Worm (Caenorhabditis elegans) whole organism, L4 larva: ENCODE data around the gene C15H11.13.
A peak's percentile ranks its signal among the peaks of the same experiment; 100 is the strongest.

Source experiments
- F10B5.3 ChIP-seq: sonication (generic microtip); optimal IDR thresholded peaks from 2 replicates; lab custom pipeline; 2016; ENCODE audit warnings: mild to moderate bottlenecking, missing genetic modification characterization, missing compliant biosample characterization
- F44E2.7 ChIP-seq: fragments of 200-800 bp; sonication (Bioruptor generic); IDR thresholded peaks from 2 replicates; pipeline ENCODE4 v2.1.2; 2022; ENCODE audit warnings: missing genetic modification characterization, missing compliant biosample characterization
- Y48G9A.11 ChIP-seq: fragments of 200-800 bp; sonication (Bioruptor generic); IDR thresholded peaks from 2 replicates; pipeline ENCODE4 v1.3.6; 2022; ENCODE audit warnings: missing genetic modification reagents, missing genetic modification characterization, missing compliant biosample characterization
- Y5F2A.4 ChIP-seq: fragments of 200-800 bp; sonication (Bioruptor generic); optimal IDR thresholded peaks from 2 replicates; lab custom pipeline; 2018; ENCODE audit warnings: mild to moderate bottlenecking, missing genetic modification characterization, missing compliant biosample characterization
- Y75B8A.6 ChIP-seq: fragments of 200-800 bp; sonication (Bioruptor generic); IDR thresholded peaks from 2 replicates; pipeline ENCODE4 v1.3.6; 2022; ENCODE audit warnings: missing genetic modification reagents, missing genetic modification characterization, missing compliant biosample characterization
- aha-1 ChIP-seq: fragments of 150-350 bp; peaks from one replicate; lab custom pipeline; 2014; ENCODE audit warnings: missing biosample characterization, missing genetic modification characterization
- ceh-28 ChIP-seq: fragments of 150-350 bp; optimal IDR thresholded peaks from 2 replicates; lab custom pipeline; 2014; ENCODE audit warnings: missing biosample characterization, missing genetic modification reagents, missing genetic modification characterization
- ceh-82 ChIP-seq: sonication (generic microtip); optimal IDR thresholded peaks from 2 replicates; lab custom pipeline; 2017; ENCODE audit warnings: missing biosample characterization, missing genetic modification characterization
- ces-1 ChIP-seq: fragments of 150-350 bp; sonication (generic microtip); optimal IDR thresholded peaks from 4 replicates; lab custom pipeline; 2014; ENCODE audit warnings: missing biosample characterization, missing genetic modification reagents, missing genetic modification characterization
- cey-2 ChIP-seq: sonication (generic microtip); optimal IDR thresholded peaks from 3 replicates; lab custom pipeline; 2017; ENCODE audit warnings: missing genetic modification characterization, mild to moderate bottlenecking, missing compliant biosample characterization, antibody characterized with exemption, borderline replicate concordance; ENCODE audit not compliant: insufficient read depth
- daf-16 ChIP-seq, 3 experiments: sonication (generic microtip); optimal IDR thresholded peaks; 2 replicates each; lab custom pipeline; 2016 to 2017; ENCODE audit warnings: missing genetic modification characterization in 3 of 3, missing genetic modification reagents in 3 of 3, mild to moderate bottlenecking in 2 of 3, missing compliant biosample characterization in 2 of 3, missing biosample characterization in 1 of 3, moderate library complexity in 1 of 3
- hif-1 ChIP-seq, 2 experiments: sonication (generic microtip); optimal IDR thresholded peaks; 2 replicates each; lab custom pipeline; 2016 to 2017; ENCODE audit warnings: missing compliant biosample characterization in 2 of 2, missing genetic modification characterization in 2 of 2, missing genetic modification reagents in 2 of 2, missing genotype in 2 of 2, mild to moderate bottlenecking in 1 of 2
- hlh-11 ChIP-seq: fragments of 200-800 bp; sonication (Bioruptor generic); optimal IDR thresholded peaks from 2 replicates; lab custom pipeline; 2018; ENCODE audit warnings: mild to moderate bottlenecking, missing genetic modification characterization, missing compliant biosample characterization
- lin-13 ChIP-seq: fragments of 150-350 bp; optimal IDR thresholded peaks from 2 replicates; lab custom pipeline; 2014; ENCODE audit warnings: missing biosample characterization, missing genetic modification reagents, missing genetic modification characterization
- lin-15B ChIP-seq: fragments of 150-350 bp; sonication (generic microtip); optimal IDR thresholded peaks from 3 replicates; lab custom pipeline; 2014; ENCODE audit warnings: missing biosample characterization, missing genetic modification characterization
- lin-38 ChIP-seq: fragments of 200-800 bp; sonication (Bioruptor generic); IDR thresholded peaks from 2 replicates; pipeline ENCODE4 v1.3.6; 2022; ENCODE audit warnings: missing genetic modification reagents, missing genetic modification characterization, missing compliant biosample characterization
- lin-39 ChIP-seq: fragments of 150-350 bp; optimal IDR thresholded peaks from 2 replicates; lab custom pipeline; 2014; ENCODE audit warnings: missing biosample characterization, missing genetic modification reagents, missing genetic modification characterization
- lir-3 ChIP-seq: sonication (generic microtip); optimal IDR thresholded peaks from 2 replicates; lab custom pipeline; 2016; ENCODE audit warnings: mild to moderate bottlenecking, missing genetic modification characterization, missing compliant biosample characterization
- madf-5 ChIP-seq, 2 experiments: fragments of 200-800 bp; sonication (Bioruptor generic); IDR thresholded peaks; 2 replicates each; pipeline ENCODE4 v1.3.6; 2022; ENCODE audit warnings: missing compliant biosample characterization in 2 of 2, missing genetic modification characterization in 2 of 2
- mdt-29 ChIP-seq: fragments of 200-800 bp; sonication (Bioruptor generic); IDR thresholded peaks from 2 replicates; pipeline ENCODE4 v1.3.6; 2022; ENCODE audit warnings: missing genetic modification reagents, missing genetic modification characterization, missing compliant biosample characterization
- mxl-2 ChIP-seq: fragments of 200-800 bp; sonication (Bioruptor generic); conservative IDR thresholded peaks from 2 replicates; pipeline ENCODE4 v1.3.6; 2022; ENCODE audit warnings: missing genetic modification reagents, missing genetic modification characterization, missing compliant biosample characterization
- mxl-3 ChIP-seq: fragments of 200-800 bp; sonication (Bioruptor generic); optimal IDR thresholded peaks from 2 replicates; lab custom pipeline; 2018; ENCODE audit warnings: mild to moderate bottlenecking, missing genetic modification characterization, missing compliant biosample characterization
- nhr-28 ChIP-seq: fragments of 150-350 bp; optimal IDR thresholded peaks from 2 replicates; lab custom pipeline; 2014; ENCODE audit warnings: missing biosample characterization, missing genetic modification characterization
- nhr-41 ChIP-seq: fragments of 200-800 bp; sonication (Bioruptor generic); IDR thresholded peaks from 2 replicates; pipeline ENCODE4 v1.3.6; 2022; ENCODE audit warnings: missing genetic modification reagents, missing genetic modification characterization, missing compliant biosample characterization
- saeg-2 ChIP-seq: fragments of 200-800 bp; sonication (Bioruptor generic); IDR thresholded peaks from 2 replicates; pipeline ENCODE4 v1.3.6; 2022; ENCODE audit warnings: missing genetic modification reagents, missing genetic modification characterization, missing compliant biosample characterization
- snpc-1.2 ChIP-seq: fragments of 200-800 bp; sonication (Bioruptor generic); IDR thresholded peaks from 2 replicates; pipeline ENCODE4 v1.3.6; 2022; ENCODE audit warnings: missing genetic modification reagents, missing genetic modification characterization, missing compliant biosample characterization
- spr-3 ChIP-seq: fragments of 200-800 bp; sonication (Bioruptor generic); optimal IDR thresholded peaks from 2 replicates; lab custom pipeline; 2018; ENCODE audit warnings: mild to moderate bottlenecking, missing genetic modification characterization, missing compliant biosample characterization
- tra-1 ChIP-seq: fragments of 200-800 bp; sonication (Bioruptor generic); IDR thresholded peaks from 2 replicates; pipeline ENCODE4 v1.3.6; 2022; ENCODE audit warnings: missing genetic modification reagents, missing genetic modification characterization, missing compliant biosample characterization
- unc-62 ChIP-seq, 3 experiments: fragments of 150-350 bp in 1 of 3; sonication (generic microtip); optimal IDR thresholded peaks in 2 of 3; peaks in 1 of 3; 1 replicate in 1 of 3; 2 replicates in 2 of 3; lab custom pipeline; 2014 to 2017; ENCODE audit warnings: missing biosample characterization in 3 of 3, missing genetic modification characterization in 3 of 3, missing genetic modification reagents in 3 of 3, missing genotype in 1 of 3

C15H11.13 gene

DNA sequence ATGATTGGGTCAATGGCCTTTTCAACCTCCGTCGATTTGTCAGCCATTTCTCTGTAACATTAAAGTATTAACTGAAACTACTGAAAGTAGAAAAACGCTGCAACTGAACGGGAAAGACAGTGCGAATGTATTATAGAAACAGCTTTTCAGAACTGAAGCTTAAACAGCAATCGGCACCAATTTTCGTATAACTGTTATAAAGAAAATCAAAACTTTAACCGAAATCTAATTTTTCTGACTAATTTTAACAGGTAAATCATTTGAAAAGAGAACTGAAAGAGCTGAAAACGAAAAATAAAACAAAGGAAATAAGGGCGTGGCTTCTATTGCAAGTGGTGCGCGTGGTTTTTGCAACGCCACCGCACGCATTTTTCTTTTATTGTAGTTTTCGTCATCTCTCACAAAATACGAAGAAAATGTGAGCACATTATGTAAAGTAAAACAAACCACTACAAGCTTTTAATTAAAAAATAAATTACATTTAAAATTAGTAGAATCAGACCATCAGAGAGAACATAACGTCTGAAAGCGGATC, 30.2 kb downstream of the C15H11.13 start, which contains the start of gene rrsr-1 (continued):
- TF ChIP-seq ceh-82 (tag; lab: Kevin White, UChicago) (no peak), lin-39 (tag; lab: Kevin White, UChicago) (no peak), lin-13 (GFP tag; lab: Kevin White, UChicago) (peak; percentile 18), cey-2 (tag; lab: Kevin White, UChicago) (no peak), ces-1 (GFP tag; lab: Kevin White, UChicago) (no peak), spr-3 (GFP tag; lab: Kevin White, UChicago) (no peak), daf-16 (GFP tag; optimal IDR thresholded peaks at IDR 0.05; lab: Kevin White, UChicago) (no peak), daf-16 (tag; optimal IDR thresholded peaks at IDR 0.05; lab: Kevin White, UChicago) (no peak), snpc-1.2 (GFP tag; lab: Robert Waterston, UW) (no peak), nhr-41 (no peak), F10B5.3 (tag; lab: Kevin White, UChicago) (no peak)

DNA sequence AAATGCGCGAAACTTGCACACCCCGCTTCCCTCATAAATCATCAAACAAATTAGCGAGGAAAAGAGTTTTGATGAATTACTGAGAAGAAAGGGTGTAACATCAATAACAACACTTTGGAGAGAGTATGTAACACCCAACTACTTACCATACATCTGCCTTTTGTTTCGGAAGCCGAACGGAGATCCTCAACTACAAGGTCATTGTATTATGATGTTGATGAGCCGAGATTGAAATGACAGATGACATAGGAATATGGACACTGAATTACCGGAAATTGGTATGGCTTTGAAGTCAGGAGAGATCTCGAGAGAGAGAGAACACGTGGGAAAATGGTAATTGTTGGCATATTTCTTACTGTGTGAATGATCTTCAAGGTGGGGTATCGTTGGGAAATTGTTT, 31.2 kb downstream of the C15H11.13 start:
- TF ChIP-seq F44E2.7 (GFP tag; lab: Robert Waterston, UW) (no peak), mxl-2 (GFP tag; lab: Robert Waterston, UW) (no peak), unc-62 (GFP tag; optimal IDR thresholded peaks at IDR 0.05 in 1 of 2; lab: Kevin White, UChicago) (peak in 1 of 2 experiments; percentile 63), unc-62 (tag; optimal IDR thresholded peaks at IDR 0.05; lab: Kevin White, UChicago) (no peak), Y5F2A.4 (GFP tag; lab: Kevin White, UChicago) (no peak)

DNA sequence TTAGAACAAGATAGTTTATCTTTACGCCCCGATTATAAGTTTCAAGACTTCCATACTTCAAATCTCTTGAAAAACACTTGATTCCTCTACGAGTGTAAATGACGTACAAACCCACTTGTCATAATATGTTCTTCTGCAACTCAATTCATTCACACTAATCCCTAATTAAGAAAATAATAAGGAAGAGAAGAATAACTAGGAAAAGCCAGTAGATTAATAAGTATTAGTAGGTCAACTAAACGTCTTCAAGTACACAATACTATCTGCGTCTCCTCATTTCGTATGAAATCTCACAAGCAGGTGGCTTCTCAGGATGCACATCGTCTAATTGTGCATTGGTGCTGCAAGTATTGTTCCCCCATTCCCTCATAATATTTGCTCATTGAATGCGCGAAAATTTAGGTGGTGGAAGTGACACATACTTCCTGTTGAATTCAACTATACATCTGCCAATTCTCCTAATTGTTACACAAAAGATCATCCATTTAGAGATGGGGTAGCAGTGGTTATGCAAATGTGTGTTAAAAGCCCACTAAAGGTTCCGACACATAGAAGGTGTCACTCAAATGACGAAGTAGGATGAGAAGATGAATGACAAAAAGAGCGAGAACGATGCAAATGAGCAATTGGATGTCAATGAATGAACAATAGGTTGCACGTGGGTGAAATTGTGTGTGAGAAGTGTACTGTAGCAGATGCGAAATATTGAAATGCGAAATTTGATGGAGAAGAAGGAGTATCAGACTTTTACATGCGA, 32.4 kb downstream of the C15H11.13 start:
- TF ChIP-seq unc-62 (GFP tag; optimal IDR thresholded peaks at IDR 0.05 in 1 of 2; lab: Kevin White, UChicago), result peak in 1 of 2 experiments; percentile 99
- TF ChIP-seq unc-62 (tag; optimal IDR thresholded peaks at IDR 0.05; lab: Kevin White, UChicago), result no peak
- no peak for TF ChIP-seq saeg-2
- TF ChIP-seq aha-1 (tag; lab: Kevin White, UChicago), result peak; percentile 30

DNA sequence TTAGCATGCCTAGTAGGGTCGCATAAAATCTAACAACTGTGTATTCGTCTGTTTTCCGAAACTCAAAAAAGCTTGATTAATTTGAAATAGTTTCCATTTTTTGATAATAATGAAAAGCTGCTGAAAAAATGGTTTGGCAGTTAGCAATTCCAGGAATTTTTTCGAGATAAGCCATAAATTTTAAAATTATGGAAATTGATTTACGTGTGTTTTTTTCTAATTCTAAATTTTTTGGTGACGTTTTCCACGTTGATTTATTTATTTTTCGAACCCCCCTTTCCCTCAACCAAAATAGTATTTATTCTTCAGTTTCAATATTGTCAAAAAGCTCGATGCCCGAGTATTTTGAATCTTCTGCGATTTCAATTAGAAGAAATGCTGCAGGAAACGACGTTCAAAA, 34.0 kb downstream of the C15H11.13 start, which contains the start of gene F23B12.1:
TSS of gene F23B12.1 (plus strand) at position 301 of the 400 bp plus-strand sequence.
- TF ChIP-seq mxl-3, result no peak
- TF ChIP-seq madf-5 (GFP tag; IDR thresholded peaks at IDR 0.05; lab: Robert Waterston, UW), result no peak
- TF ChIP-seq hif-1 (tag; optimal IDR thresholded peaks at IDR 0.05; lab: Kevin White, UChicago), result no peak
- TF ChIP-seq unc-62 (GFP tag; optimal IDR thresholded peaks at IDR 0.05 in 1 of 2; lab: Kevin White, UChicago), result peak in 1 of 2 experiments; percentile 29
- TF ChIP-seq unc-62 (tag; optimal IDR thresholded peaks at IDR 0.05; lab: Kevin White, UChicago), result no peak

DNA sequence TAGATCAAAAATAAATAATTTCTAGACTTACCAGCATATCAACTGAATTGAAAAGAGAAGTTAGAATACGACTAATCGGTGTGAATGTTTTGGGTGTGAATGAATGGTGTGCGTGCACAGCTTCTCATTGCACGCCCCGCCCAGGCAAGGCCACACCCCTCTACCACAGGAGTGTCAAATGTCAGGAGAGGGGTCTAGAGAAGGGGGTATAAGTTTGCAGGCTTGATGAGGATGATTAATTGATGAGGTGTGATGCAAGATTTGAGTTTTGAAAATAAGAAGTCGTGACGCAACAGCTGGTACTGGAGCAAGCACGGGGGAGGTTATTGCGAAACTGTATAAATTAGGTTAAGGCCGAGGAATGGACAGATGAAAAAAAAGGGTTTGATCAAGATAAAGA, 37.4 kb downstream of the C15H11.13 start, which contains the start of gene egl-1:
TSS of gene egl-1 (minus strand) at position 101 of the 400 bp plus-strand sequence.
- TF ChIP-seq lir-3 (tag; lab: Kevin White, UChicago) (no peak), nhr-28 (tag; lab: Kevin White, UChicago) (no peak), tra-1 (GFP tag; lab: Robert Waterston, UW) (no peak), Y48G9A.11 (GFP tag; lab: Robert Waterston, UW) (no peak), lin-38 (GFP tag; lab: Robert Waterston, UW) (no peak), hlh-11 (tag; lab: Kevin White, UChicago) (no peak), lin-15B (no peak), mdt-29 (GFP tag; lab: Robert Waterston, UW) (no peak), Y75B8A.6 (GFP tag; lab: Robert Waterston, UW) (no peak), ceh-28 (tag; lab: Kevin White, UChicago) (no peak)
